Fruit fly (Drosophila melanogaster) whole organism, embryonic: ENCODE measurements around the gene Rab39.

Experiments
- Atf6 ChIP-seq: fragments of 200-800 bp; sonication (Bioruptor generic); IDR thresholded peaks from 2 replicates; pipeline ENCODE4 v1.3.6; 2022; ENCODE audit warnings: missing biosample characterization, missing genetic modification characterization
- B-H1 ChIP-seq: fragments of 200-800 bp; sonication (Bioruptor generic); IDR thresholded peaks from 3 replicates; pipeline ENCODE4 v1.3.6; 2022; ENCODE audit warnings: missing biosample characterization, missing genetic modification characterization
- Blimp-1 ChIP-seq: fragments of 200-800 bp; sonication (Bioruptor generic); optimal IDR thresholded peaks from 3 replicates; lab custom pipeline; 2018; ENCODE audit warnings: missing biosample characterization, missing genetic modification characterization, mild to moderate bottlenecking, moderate library complexity, missing genetic modification reagents
- Bteb2 ChIP-seq: fragments of 200-800 bp; sonication (Bioruptor generic); optimal IDR thresholded peaks from 2 replicates; lab custom pipeline; 2016; ENCODE audit warnings: missing biosample characterization, missing genetic modification characterization
- CG10654 ChIP-seq: fragments of 200-800 bp; sonication (Bioruptor generic); optimal IDR thresholded peaks from 2 replicates; lab custom pipeline; 2016; ENCODE audit warnings: missing biosample characterization, missing genetic modification characterization
- CG10979 ChIP-seq: fragments of 200-800 bp; sonication (Bioruptor generic); optimal IDR thresholded peaks from 2 replicates; lab custom pipeline; 2018; ENCODE audit warnings: missing biosample characterization, mild to moderate bottlenecking, missing genetic modification characterization, moderate library complexity
- CG11696 ChIP-seq: fragments of 200-800 bp; sonication (Bioruptor generic); IDR thresholded peaks from 2 replicates; pipeline ENCODE4 v1.3.6; 2022; ENCODE audit warnings: missing biosample characterization, missing genetic modification characterization
- CG13894 ChIP-seq: fragments of 200-800 bp; sonication (Bioruptor generic); optimal IDR thresholded peaks from 3 replicates; lab custom pipeline; 2018; ENCODE audit warnings: missing biosample characterization, mild to moderate bottlenecking, missing genetic modification characterization, moderate library complexity
- CG15696 ChIP-seq: fragments of 200-800 bp; sonication (Bioruptor generic); optimal IDR thresholded peaks from 2 replicates; lab custom pipeline; 2019; ENCODE audit warnings: missing biosample characterization, mild to moderate bottlenecking, missing genetic modification characterization, moderate library complexity
- CG17328 ChIP-seq: fragments of 200-800 bp; sonication (Bioruptor generic); IDR thresholded peaks from 2 replicates; pipeline ENCODE4 v1.3.6; 2022; ENCODE audit warnings: missing biosample characterization, missing genetic modification characterization
- CG18619 ChIP-seq: fragments of 200-800 bp; sonication (Bioruptor generic); optimal IDR thresholded peaks from 3 replicates; lab custom pipeline; 2017; ENCODE audit warnings: missing biosample characterization, mild to moderate bottlenecking, missing genetic modification characterization
- CG31224 ChIP-seq: fragments of 200-800 bp; sonication (Bioruptor generic); IDR thresholded peaks from 2 replicates; pipeline ENCODE4 v1.3.6; 2022; ENCODE audit warnings: missing biosample characterization, missing genetic modification characterization
- CG33557 ChIP-seq: fragments of 200-800 bp; sonication (Bioruptor generic); optimal IDR thresholded peaks from 2 replicates; lab custom pipeline; 2019; ENCODE audit warnings: missing biosample characterization, mild to moderate bottlenecking, missing genetic modification characterization, moderate library complexity
- CG3726 ChIP-seq: fragments of 200-800 bp; sonication (Bioruptor generic); IDR thresholded peaks from 3 replicates; pipeline ENCODE4, ENCODE4 v1.3.6; 2022; ENCODE audit warnings: missing biosample characterization, missing genetic modification characterization
- CG4328 ChIP-seq: fragments of 200-800 bp; sonication (Bioruptor generic); optimal IDR thresholded peaks from 3 replicates; lab custom pipeline; 2017; ENCODE audit warnings: missing biosample characterization, missing genetic modification reagents, missing genetic modification characterization
- CG4854 ChIP-seq: fragments of 200-800 bp; sonication (Bioruptor generic); optimal IDR thresholded peaks from 2 replicates; lab custom pipeline; 2016; ENCODE audit warnings: missing biosample characterization, missing genetic modification characterization, inconsistent platforms
- CG6654 ChIP-seq: fragments of 200-800 bp; sonication (Bioruptor generic); optimal IDR thresholded peaks from 2 replicates; lab custom pipeline; 2017; ENCODE audit warnings: missing biosample characterization, mild to moderate bottlenecking, missing genetic modification characterization
- CG6683 ChIP-seq: fragments of 200-800 bp; sonication (Bioruptor generic); optimal IDR thresholded peaks from 2 replicates; lab custom pipeline; 2017; ENCODE audit warnings: missing biosample characterization, mild to moderate bottlenecking, missing genetic modification characterization, missing genetic modification reagents
- CG7357 ChIP-seq: fragments of 200-800 bp; sonication (Bioruptor generic); IDR thresholded peaks from 3 replicates; pipeline ENCODE4 v1.3.6; 2022; ENCODE audit warnings: missing biosample characterization, missing genetic modification characterization
- CG7556 ChIP-seq: fragments of 200-800 bp; sonication (Bioruptor generic); optimal IDR thresholded peaks from 2 replicates; lab custom pipeline; 2017; ENCODE audit warnings: missing biosample characterization, mild to moderate bottlenecking, missing genetic modification characterization
- CG7839 ChIP-seq: fragments of 200-800 bp; sonication (Bioruptor generic); optimal IDR thresholded peaks from 3 replicates; lab custom pipeline; 2018; ENCODE audit warnings: missing biosample characterization, mild to moderate bottlenecking, missing genetic modification characterization, moderate library complexity
- CG9932 ChIP-seq: fragments of 200-800 bp; sonication (Bioruptor generic); IDR thresholded peaks from 2 replicates; pipeline ENCODE4 v1.3.6; 2022; ENCODE audit warnings: missing biosample characterization, missing genetic modification characterization
- Chrac-16 ChIP-seq: fragments of 200-800 bp; sonication (Bioruptor generic); optimal IDR thresholded peaks from 3 replicates; lab custom pipeline; 2016; ENCODE audit warnings: missing biosample characterization, missing genetic modification characterization
- Dp ChIP-seq: fragments of 200-800 bp; sonication (Bioruptor generic); optimal IDR thresholded peaks from 2 replicates; lab custom pipeline; 2018; ENCODE audit warnings: missing biosample characterization, mild to moderate bottlenecking, missing genetic modification characterization, moderate library complexity
- Ets65A ChIP-seq: fragments of 200-800 bp; sonication (Bioruptor generic); peaks from one replicate; lab custom pipeline; 2016; ENCODE audit warnings: missing biosample characterization, missing genetic modification characterization
- Fer1 ChIP-seq: fragments of 200-800 bp; sonication (Bioruptor generic); optimal IDR thresholded peaks from 2 replicates; lab custom pipeline; 2017; ENCODE audit warnings: missing biosample characterization, mild to moderate bottlenecking, missing genetic modification characterization
- HLHmδ ChIP-seq: fragments of 200-800 bp; sonication (Bioruptor generic); optimal IDR thresholded peaks from 2 replicates; lab custom pipeline; 2018; ENCODE audit warnings: missing biosample characterization, mild to moderate bottlenecking, missing genetic modification characterization, moderate library complexity
- Hmr ChIP-seq: fragments of 200-800 bp; sonication (Bioruptor generic); optimal IDR thresholded peaks from 3 replicates; lab custom pipeline; 2017; ENCODE audit warnings: mild to moderate bottlenecking, missing biosample characterization, missing genetic modification reagents, missing genetic modification characterization
- Hr3 ChIP-seq: fragments of 200-800 bp; sonication (Bioruptor generic); optimal IDR thresholded peaks from 3 replicates; lab custom pipeline; 2016; ENCODE audit warnings: missing biosample characterization, missing genetic modification characterization
- Oaz ChIP-seq: fragments of 200-800 bp; sonication (Bioruptor generic); IDR thresholded peaks from 2 replicates; pipeline ENCODE4 v1.3.6; 2022; ENCODE audit warnings: missing biosample characterization, missing genetic modification characterization
- Sox100B ChIP-seq: fragments of 200-800 bp; sonication (Bioruptor generic); optimal IDR thresholded peaks from 3 replicates; lab custom pipeline; 2018; ENCODE audit warnings: missing biosample characterization, mild to moderate bottlenecking, missing genetic modification characterization
- Xrp1 ChIP-seq: fragments of 200-800 bp; sonication (Bioruptor generic); IDR thresholded peaks from 2 replicates; pipeline ENCODE4 v1.3.6; 2022; ENCODE audit warnings: missing biosample characterization, missing genetic modification characterization
- ac ChIP-seq: fragments of 200-800 bp; sonication (Bioruptor generic); optimal IDR thresholded peaks from 3 replicates; lab custom pipeline; 2017; ENCODE audit warnings: missing biosample characterization, mild to moderate bottlenecking, missing genetic modification characterization
- al ChIP-seq: fragments of 200-800 bp; sonication (Bioruptor generic); IDR thresholded peaks from 2 replicates; pipeline ENCODE4 v1.3.6; 2022; ENCODE audit warnings: missing biosample characterization, missing genetic modification characterization
- cg ChIP-seq: fragments of 200-800 bp; sonication (Bioruptor generic); optimal IDR thresholded peaks from 3 replicates; lab custom pipeline; 2019; ENCODE audit warnings: missing biosample characterization, mild to moderate bottlenecking, missing genetic modification characterization, moderate library complexity
- ewg ChIP-seq: fragments of 200-800 bp; sonication (Bioruptor generic); optimal IDR thresholded peaks from 3 replicates; lab custom pipeline; 2017; ENCODE audit warnings: mild to moderate bottlenecking, missing biosample characterization, missing genetic modification reagents, missing genetic modification characterization
- eyg ChIP-seq: fragments of 200-800 bp; sonication (Bioruptor generic); optimal IDR thresholded peaks from 3 replicates; lab custom pipeline; 2016; ENCODE audit warnings: missing biosample characterization, missing genetic modification characterization
- fu2 ChIP-seq: fragments of 200-800 bp; sonication (Bioruptor generic); optimal IDR thresholded peaks from 2 replicates; lab custom pipeline; 2016; ENCODE audit warnings: missing biosample characterization, missing genetic modification characterization
- insv ChIP-seq, 2 experiments: fragments of 200-800 bp; sonication (Bioruptor generic); optimal IDR thresholded peaks; 3 replicates each; lab custom pipeline; 2016 to 2018; ENCODE audit warnings: missing biosample characterization in 2 of 2, missing genetic modification characterization in 2 of 2
- jigr1 ChIP-seq: fragments of 200-800 bp; sonication (Bioruptor generic); IDR thresholded peaks from 3 replicates; pipeline ENCODE4 v1.3.6; 2022; ENCODE audit warnings: missing biosample characterization, missing genetic modification characterization
- ken ChIP-seq: fragments of 200-800 bp; sonication (Bioruptor generic); IDR thresholded peaks from 3 replicates; pipeline ENCODE4 v1.3.6; 2022; ENCODE audit warnings: missing biosample characterization, missing genetic modification characterization
- knrl ChIP-seq: fragments of 200-800 bp; sonication (Bioruptor generic); IDR thresholded peaks from 3 replicates; pipeline ENCODE4 v1.3.6; 2022; ENCODE audit warnings: missing biosample characterization, missing genetic modification characterization; ENCODE audit not compliant: partially characterized antibody
- rib ChIP-seq: fragments of 200-800 bp; sonication (Bioruptor generic); IDR thresholded peaks from 2 replicates; pipeline ENCODE4 v1.3.6; 2022; ENCODE audit warnings: missing biosample characterization, missing genetic modification characterization
- sisA ChIP-seq: fragments of 200-800 bp; sonication (Bioruptor generic); IDR thresholded peaks from 2 replicates; pipeline ENCODE4 v1.3.6; 2022; ENCODE audit warnings: missing biosample characterization, missing genetic modification characterization
- slbo ChIP-seq: fragments of 200-800 bp; sonication (Bioruptor generic); IDR thresholded peaks from 2 replicates; pipeline ENCODE4 v1.3.6; 2022; ENCODE audit warnings: missing biosample characterization, missing genetic modification characterization
- tup ChIP-seq: fragments of 200-800 bp; sonication (Bioruptor generic); optimal IDR thresholded peaks from 2 replicates; lab custom pipeline; 2016; ENCODE audit warnings: missing biosample characterization, mild to moderate bottlenecking, missing genetic modification characterization, moderate library complexity
- vfl ChIP-seq: fragments of 200-800 bp; sonication (Bioruptor generic); optimal IDR thresholded peaks from 2 replicates; lab custom pipeline; 2016; ENCODE audit warnings: missing biosample characterization, missing genetic modification characterization
- z ChIP-seq: fragments of 200-800 bp; sonication (Bioruptor generic); IDR thresholded peaks from 3 replicates; pipeline ENCODE4 v1.3.6; 2022; ENCODE audit warnings: missing biosample characterization, missing genetic modification characterization
- zen2 ChIP-seq: fragments of 200-800 bp; sonication (Bioruptor generic); IDR thresholded peaks from 3 replicates; pipeline ENCODE4 v1.3.6; 2022; ENCODE audit warnings: missing biosample characterization, missing genetic modification characterization; ENCODE audit not compliant: partially characterized antibody

The Rab39 gene

DNA sequence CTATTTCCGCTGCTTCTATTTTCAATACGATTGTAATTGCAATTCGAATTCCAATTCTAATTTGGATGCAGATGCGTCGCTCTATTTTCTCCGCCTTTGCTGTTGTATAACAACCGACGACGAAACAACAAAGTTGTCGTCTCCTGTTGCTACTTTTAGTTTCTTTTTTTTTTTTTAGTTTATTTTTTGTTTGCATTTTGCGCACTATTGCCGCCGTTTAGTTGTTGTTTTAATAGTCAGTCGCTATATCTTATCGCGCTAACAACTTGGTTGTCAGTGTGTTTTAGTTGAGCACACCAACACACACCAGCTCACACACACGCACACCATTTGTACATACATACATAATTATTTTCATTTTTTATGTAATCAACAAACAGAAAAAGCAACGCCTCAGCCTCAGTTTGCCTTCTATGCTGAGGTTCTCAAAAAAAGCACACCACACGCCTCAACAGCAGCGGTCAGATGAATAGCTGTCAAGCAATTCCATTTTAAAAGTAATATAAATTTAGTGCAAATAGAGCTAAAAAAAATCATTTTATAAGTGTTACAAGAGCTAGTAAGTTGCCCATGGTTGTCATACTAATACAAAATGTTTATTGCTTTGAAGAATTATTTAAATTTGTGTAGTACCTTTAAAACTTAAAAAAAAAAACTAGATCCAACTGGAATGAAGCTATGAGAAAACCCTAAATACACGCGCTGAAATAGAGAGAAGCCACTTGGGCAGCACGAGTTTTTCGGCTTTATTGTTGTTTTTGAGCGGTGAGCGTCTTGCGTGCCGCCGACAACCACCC, 33.2 kb upstream of the Rab39 start (continued):
- TF ChIP-seq B-H1 (GFP tag; lab: Robert Waterston, UW), result peak; percentile 20; the same call in 1 of the 3 replicates
- TF ChIP-seq sisA (GFP tag; lab: Robert Waterston, UW), result peak; percentile 63
- peak; percentile 67 for TF ChIP-seq CG6683
- TF ChIP-seq Sox100B (GFP tag; lab: Kevin White, UChicago), result peak; percentile 74
- peak; percentile 38 for TF ChIP-seq CG4854 (GFP tag; lab: Kevin White, UChicago)
- TF ChIP-seq zen2 (GFP tag; lab: Robert Waterston, UW), result no peak
- TF ChIP-seq CG33557 (GFP tag; lab: Kevin White, UChicago), result peak; percentile 4
- no peak for TF ChIP-seq HLHmδ (GFP tag; lab: Kevin White, UChicago)
- peak; percentile 86 for TF ChIP-seq CG13894
- TF ChIP-seq Atf6, result peak; percentile 78
- TF ChIP-seq knrl (GFP tag; lab: Robert Waterston, UW), result no peak
- no peak for TF ChIP-seq z
- peak; percentile 76 for TF ChIP-seq CG9932
- peak; percentile 48; the same call in 2 of the 3 replicates for TF ChIP-seq CG7357 (GFP tag; lab: Robert Waterston, UW)
- peak; percentile 32 for TF ChIP-seq CG10654
- TF ChIP-seq rib, result peak; percentile 28; the same call in 1 of the 2 replicates
- peak; percentile 74 for TF ChIP-seq CG4328 (GFP tag; lab: Kevin White, UChicago)
- no peak for TF ChIP-seq Dp (GFP tag; lab: Kevin White, UChicago)
- TF ChIP-seq Chrac-16 (GFP tag; lab: Kevin White, UChicago), result peak; percentile 52
- TF ChIP-seq CG17328 (GFP tag; lab: Robert Waterston, UW), result peak; percentile 64
- peak; percentile 84 for TF ChIP-seq Ets65A (GFP tag; lab: Kevin White, UChicago)
- peak; percentile 72 for TF ChIP-seq Blimp-1 (GFP tag; lab: Kevin White, UChicago)
- no peak for TF ChIP-seq ac (GFP tag; lab: Kevin White, UChicago)
- no peak for TF ChIP-seq ken
- TF ChIP-seq CG7556 (GFP tag; lab: Kevin White, UChicago), result peak; percentile 82
- peak; percentile 45 for TF ChIP-seq eyg (GFP tag; lab: Kevin White, UChicago)
- TF ChIP-seq insv (GFP tag; optimal IDR thresholded peaks at IDR 0.05; lab: Kevin White, UChicago), result peak in 1 of 2 experiments; percentile 8
- peak; percentile 90 for TF ChIP-seq Fer1
- peak; percentile 72 for TF ChIP-seq CG18619 (GFP tag; lab: Kevin White, UChicago)
- TF ChIP-seq Bteb2 (GFP tag; lab: Kevin White, UChicago), result peak; percentile 25
- peak; percentile 70 for TF ChIP-seq CG10979 (tag; lab: Kevin White, UChicago)
- TF ChIP-seq jigr1 (GFP tag; lab: Robert Waterston, UW), result no peak
- peak; percentile 32 for TF ChIP-seq CG15696 (tag; lab: Kevin White, UChicago)
- peak; percentile 44 for TF ChIP-seq ewg (GFP tag; lab: Kevin White, UChicago)
- TF ChIP-seq CG6654, result peak; percentile 1
- TF ChIP-seq Hr3 (GFP tag; lab: Kevin White, UChicago), result peak; percentile 50
- TF ChIP-seq CG3726 (GFP tag; lab: Robert Waterston, UW), result no peak
- peak; percentile 65 for TF ChIP-seq Xrp1 (GFP tag; lab: Robert Waterston, UW)
- peak; percentile 89 for TF ChIP-seq Hmr (GFP tag; lab: Kevin White, UChicago)
- peak; percentile 44; the same call in 1 of the 2 replicates for TF ChIP-seq Oaz
- TF ChIP-seq vfl (GFP tag; lab: Kevin White, UChicago), result peak; percentile 59
- peak; percentile 39 for TF ChIP-seq tup (GFP tag; lab: Kevin White, UChicago)
- peak; percentile 95 for TF ChIP-seq CG11696 (GFP tag; lab: Robert Waterston, UW)
- peak; percentile 67 for TF ChIP-seq al
- peak; percentile 15 for TF ChIP-seq fu2 (GFP tag; lab: Kevin White, UChicago)
- peak; percentile 56 for TF ChIP-seq cg (GFP tag; lab: Kevin White, UChicago)
- TF ChIP-seq CG31224 (GFP tag; lab: Robert Waterston, UW), result peak; percentile 60
- TF ChIP-seq CG7839, result peak; percentile 70
- TF ChIP-seq slbo (GFP tag; lab: Robert Waterston, UW), result peak; percentile 81
